Fruit fly (Drosophila melanogaster): ENCODE results near the gene Nsf2.

DNA sequence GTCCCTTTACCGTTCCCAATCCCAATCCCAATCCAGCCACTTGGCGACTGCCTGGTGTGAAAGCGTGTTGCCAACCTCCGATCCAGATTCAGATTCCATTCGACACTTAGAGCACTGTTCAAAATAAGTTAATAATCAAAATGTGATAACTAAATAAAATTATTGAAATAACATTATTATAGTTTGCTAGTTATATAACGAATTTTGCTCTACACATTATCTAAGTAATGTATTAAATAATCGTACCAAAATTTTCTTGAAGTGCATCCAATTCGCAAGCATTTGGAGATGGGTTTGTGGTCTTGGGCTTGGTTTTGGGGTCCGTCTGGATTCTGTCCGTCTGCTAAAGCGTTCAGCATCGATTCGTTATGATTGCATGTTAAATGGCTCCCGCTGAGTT is 11.5 kb upstream of the Nsf2 start:
- TF ChIP-seq CTCF (optimal IDR thresholded peaks at IDR 0.05) (no peak), CG8478 (optimal IDR thresholded peaks at IDR 0.05) (no peak)
